Worm (Caenorhabditis elegans) whole organism, L2 larva: ENCODE results near the gene R193.6.
A peak's percentile ranks its signal among the peaks of the same experiment; 100 is the strongest.

ENCODE experiments used
- C34F6.9 ChIP-seq: fragments of 150-350 bp; optimal IDR thresholded peaks from 2 replicates; lab custom pipeline; 2014; ENCODE audit warnings: missing biosample characterization, missing genetic modification characterization
- F13H6.1 ChIP-seq: sonication (generic microtip); optimal IDR thresholded peaks from 2 replicates; lab custom pipeline; 2016; ENCODE audit warnings: missing genetic modification characterization, missing compliant biosample characterization
- R02D3.7 ChIP-seq: fragments of 150-350 bp; optimal IDR thresholded peaks from 2 replicates; lab custom pipeline; 2014; ENCODE audit warnings: missing biosample characterization, missing genetic modification characterization
- Y55F3AM.14 ChIP-seq: fragments of 200-800 bp; sonication (Bioruptor generic); optimal IDR thresholded peaks from 2 replicates; lab custom pipeline; 2018; ENCODE audit warnings: mild to moderate bottlenecking, missing genetic modification characterization, missing compliant biosample characterization
- ZK546.5 ChIP-seq: sonication (generic microtip); optimal IDR thresholded peaks from 2 replicates; lab custom pipeline; 2017; ENCODE audit warnings: missing biosample characterization, missing genetic modification characterization
- alr-1 ChIP-seq: fragments of 150-350 bp; optimal IDR thresholded peaks from 2 replicates; lab custom pipeline; 2014; ENCODE audit warnings: missing biosample characterization, missing genetic modification characterization
- aly-2 ChIP-seq: fragments of 150-350 bp; optimal IDR thresholded peaks from 2 replicates; lab custom pipeline; 2014; ENCODE audit warnings: missing biosample characterization, missing genetic modification characterization
- ama-1 ChIP-seq: fragments of 150-350 bp; optimal IDR thresholded peaks from 2 replicates; lab custom pipeline; 2018; ENCODE audit warnings: inconsistent platforms
- blmp-1 ChIP-seq: sonication (generic microtip); optimal IDR thresholded peaks from 2 replicates; lab custom pipeline; 2017; ENCODE audit warnings: missing genetic modification characterization, mild to moderate bottlenecking, missing compliant biosample characterization, antibody characterized with exemption, moderate library complexity; ENCODE audit not compliant: insufficient read depth
- crh-2 ChIP-seq: sonication (generic microtip); optimal IDR thresholded peaks from 2 replicates; lab custom pipeline; 2017; ENCODE audit warnings: missing biosample characterization, missing genetic modification characterization
- egl-27 ChIP-seq: sonication (generic microtip); optimal IDR thresholded peaks from 3 replicates; lab custom pipeline; 2017; ENCODE audit warnings: missing biosample characterization, missing genetic modification reagents, missing genetic modification characterization
- elt-1 ChIP-seq: fragments of 150-350 bp; optimal IDR thresholded peaks from 2 replicates; lab custom pipeline; 2014; ENCODE audit warnings: missing biosample characterization, missing genetic modification characterization
- fos-1 ChIP-seq: fragments of 150-350 bp; optimal IDR thresholded peaks from 2 replicates; lab custom pipeline; 2014; ENCODE audit warnings: missing biosample characterization, missing genetic modification characterization
- gmeb-1 ChIP-seq: fragments of 150-350 bp; optimal IDR thresholded peaks from 2 replicates; lab custom pipeline; 2014; ENCODE audit warnings: missing biosample characterization, missing genetic modification characterization
- lin-13 ChIP-seq: fragments of 150-350 bp; optimal IDR thresholded peaks from 2 replicates; lab custom pipeline; 2014; ENCODE audit warnings: missing biosample characterization, missing genetic modification reagents, missing genetic modification characterization
- lin-39 ChIP-seq: fragments of 150-350 bp; optimal IDR thresholded peaks from 2 replicates; lab custom pipeline; 2014; ENCODE audit warnings: missing biosample characterization, missing genetic modification reagents, missing genetic modification characterization
- lsy-2 ChIP-seq, 2 experiments: fragments of 150-350 bp in 1 of 2; sonication (generic microtip) in 1 of 2; optimal IDR thresholded peaks; 2 replicates each; lab custom pipeline; 2014 to 2017; ENCODE audit warnings: missing biosample characterization in 2 of 2, missing genetic modification characterization in 2 of 2
- mab-5 ChIP-seq: fragments of 150-350 bp; optimal IDR thresholded peaks from 2 replicates; lab custom pipeline; 2014; ENCODE audit warnings: missing biosample characterization, missing genetic modification characterization
- nhr-12 ChIP-seq: fragments of 150-350 bp; optimal IDR thresholded peaks from 2 replicates; lab custom pipeline; 2014; ENCODE audit warnings: missing biosample characterization, missing genetic modification characterization
- nhr-129 ChIP-seq: fragments of 150-350 bp; optimal IDR thresholded peaks from 2 replicates; lab custom pipeline; 2014; ENCODE audit warnings: missing biosample characterization, missing genetic modification characterization
- nhr-23 ChIP-seq: fragments of 150-350 bp; optimal IDR thresholded peaks from 2 replicates; lab custom pipeline; 2014; ENCODE audit warnings: missing biosample characterization, missing genetic modification reagents, missing genetic modification characterization
- nhr-237 ChIP-seq: fragments of 150-350 bp; optimal IDR thresholded peaks from 2 replicates; lab custom pipeline; 2014; ENCODE audit warnings: missing biosample characterization, missing genetic modification characterization
- nhr-25 ChIP-seq: fragments of 150-350 bp; sonication (generic microtip); optimal IDR thresholded peaks from 3 replicates; lab custom pipeline; 2014; ENCODE audit warnings: missing biosample characterization, missing genetic modification characterization
- nhr-6 ChIP-seq: fragments of 150-350 bp; optimal IDR thresholded peaks from 2 replicates; lab custom pipeline; 2014; ENCODE audit warnings: missing biosample characterization, missing genetic modification characterization
- nhr-77 ChIP-seq: fragments of 150-350 bp; optimal IDR thresholded peaks from 2 replicates; lab custom pipeline; 2014; ENCODE audit warnings: missing biosample characterization, missing genetic modification characterization
- sem-4 ChIP-seq: fragments of 150-350 bp; optimal IDR thresholded peaks from 2 replicates; lab custom pipeline; 2014; ENCODE audit warnings: missing biosample characterization, missing genetic modification reagents, missing genetic modification characterization
- sma-3 ChIP-seq: sonication (generic microtip); optimal IDR thresholded peaks from 2 replicates; lab custom pipeline; 2016; ENCODE audit warnings: missing genetic modification reagents, missing genetic modification characterization, missing compliant biosample characterization
- sma-9 ChIP-seq, 2 experiments: fragments of 150-350 bp in 1 of 2; sonication (generic microtip) in 1 of 2; optimal IDR thresholded peaks; 2 replicates each; lab custom pipeline; 2014 to 2016; ENCODE audit warnings: missing genetic modification characterization in 2 of 2, mild to moderate bottlenecking in 1 of 2, missing biosample characterization in 1 of 2, missing compliant biosample characterization in 1 of 2, missing genetic modification reagents in 1 of 2, moderate library complexity in 1 of 2
- snpc-4 ChIP-seq: fragments of 150-350 bp; optimal IDR thresholded peaks from 2 replicates; lab custom pipeline; 2014; ENCODE audit warnings: missing biosample characterization, missing genetic modification characterization
- unc-39 ChIP-seq: fragments of 150-350 bp; optimal IDR thresholded peaks from 2 replicates; lab custom pipeline; 2014; ENCODE audit warnings: missing biosample characterization, missing genetic modification characterization
- unc-55 ChIP-seq: fragments of 150-350 bp; sonication (generic microtip); optimal IDR thresholded peaks from 3 replicates; lab custom pipeline; 2014; ENCODE audit warnings: missing biosample characterization, missing genetic modification reagents, missing genetic modification characterization
- zag-1 ChIP-seq: fragments of 150-350 bp; optimal IDR thresholded peaks from 2 replicates; lab custom pipeline; 2014; ENCODE audit warnings: missing biosample characterization, missing genetic modification characterization
- ztf-1 ChIP-seq: fragments of 200-800 bp; sonication (Bioruptor generic); conservative IDR thresholded peaks from 2 replicates; pipeline ENCODE4 v1.3.6; 2022; ENCODE audit warnings: missing genetic modification characterization, missing compliant biosample characterization

Gene R193.6

ce11 chrX:1148438-1148837, at the start of gene R193.6, which contains the start of gene R193.2:
R193.6 (plus strand) TSS chrX:1148787.
R193.2 (minus strand) TSS chrX:1148585.
- TF ChIP-seq fos-1 (tag; lab: Kevin White, UChicago) (peak; percentile 97), crh-2 (tag; lab: Kevin White, UChicago) (peak; percentile 72), ZK546.5 (tag; lab: Kevin White, UChicago) (no peak), gmeb-1 (tag; lab: Kevin White, UChicago) (peak; percentile 16), nhr-23 (no peak), nhr-6 (tag; lab: Kevin White, UChicago) (no peak), lin-39 (tag; lab: Kevin White, UChicago) (no peak), sma-9 (GFP tag; optimal IDR thresholded peaks at IDR 0.05; lab: Kevin White, UChicago) (peak; percentile 18), sma-9 (tag; optimal IDR thresholded peaks at IDR 0.05; lab: Kevin White, UChicago) (no peak), Y55F3AM.14 (GFP tag; lab: Kevin White, UChicago) (no peak), nhr-129 (tag; lab: Kevin White, UChicago) (peak; percentile 95), sem-4 (no peak), nhr-237 (tag; lab: Kevin White, UChicago) (no peak), aly-2 (tag; lab: Kevin White, UChicago) (no peak)

ce11 chrX:1103702-1104262, 44.8 kb upstream of the R193.6 start, which contains the start of gene ife-4:
ife-4 (plus strand) TSS chrX:1104212.
- TF ChIP-seq nhr-77 (tag; lab: Kevin White, UChicago), result no peak
- TF ChIP-seq elt-1 (tag; lab: Kevin White, UChicago), result no peak
- TF ChIP-seq nhr-23, result no peak
- peak; percentile 63 for TF ChIP-seq unc-55 (GFP tag; lab: Kevin White, UChicago)
- no peak for TF ChIP-seq ztf-1 (GFP tag; lab: Robert Waterston, UW)
- TF ChIP-seq F13H6.1 (tag; lab: Kevin White, UChicago), result peak; percentile 41
- peak; percentile 22 for TF ChIP-seq zag-1 (tag; lab: Kevin White, UChicago)
- no peak for TF ChIP-seq R02D3.7 (tag; lab: Kevin White, UChicago)
- TF ChIP-seq nhr-237 (tag; lab: Kevin White, UChicago), result no peak
- TF ChIP-seq snpc-4, result no peak
- TF ChIP-seq lsy-2 (tag; optimal IDR thresholded peaks at IDR 0.05; lab: Kevin White, UChicago), result peak in 1 of 2 experiments; percentile 51
- no peak for TF ChIP-seq nhr-25 (tag; lab: Kevin White, UChicago)
- TF ChIP-seq alr-1 (tag; lab: Kevin White, UChicago), result no peak
- peak; percentile 70 for TF ChIP-seq C34F6.9 (tag; lab: Kevin White, UChicago)
- TF ChIP-seq mab-5 (tag; lab: Kevin White, UChicago), result peak; percentile 50
- TF ChIP-seq nhr-129 (tag; lab: Kevin White, UChicago), result peak; percentile 29
- TF ChIP-seq nhr-12 (tag; lab: Kevin White, UChicago), result no peak
- no peak for TF ChIP-seq ama-1
- TF ChIP-seq sem-4, result no peak
- TF ChIP-seq fos-1 (tag; lab: Kevin White, UChicago), result peak; percentile 6
- TF ChIP-seq unc-39 (tag; lab: Kevin White, UChicago), result no peak
- no peak for TF ChIP-seq blmp-1 (tag; lab: Kevin White, UChicago)
- peak; percentile 7 for TF ChIP-seq crh-2 (tag; lab: Kevin White, UChicago)
- TF ChIP-seq lin-13, result no peak
- peak; percentile 47 for TF ChIP-seq sma-9 (GFP tag; optimal IDR thresholded peaks at IDR 0.05; lab: Kevin White, UChicago)
- no peak for TF ChIP-seq sma-9 (tag; optimal IDR thresholded peaks at IDR 0.05; lab: Kevin White, UChicago)
- no peak for TF ChIP-seq egl-27 (tag; lab: Kevin White, UChicago)
- no peak for TF ChIP-seq sma-3 (GFP tag; lab: Kevin White, UChicago)

- no peak for TF ChIP-seq R02D3.7 (tag; lab: Kevin White, UChicago)
Measured at ce11 chrX:1107758-1108157, 40.8 kb upstream of the R193.6 start, which contains the start of gene C05D9.4. C05D9.4 (plus strand) TSS chrX:1108058.

DNA sequence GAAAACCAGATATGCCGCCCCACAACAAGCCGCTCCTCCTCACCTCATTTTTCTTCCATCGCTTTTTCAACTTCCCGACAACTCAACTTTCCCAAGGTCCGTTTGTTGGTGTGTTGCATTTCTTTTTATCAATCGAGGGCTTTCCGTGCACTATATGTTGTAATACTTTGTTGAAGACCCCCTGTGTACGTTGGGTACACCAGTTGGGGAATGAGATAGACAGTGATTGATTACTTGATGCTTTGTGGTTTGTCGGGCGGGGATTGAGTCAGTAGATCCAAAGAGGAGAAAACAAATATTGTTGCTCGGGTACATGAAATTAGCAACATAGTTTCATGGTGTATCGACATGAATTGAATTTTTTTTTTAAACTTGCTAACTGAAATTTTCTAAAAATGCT, 39.7 kb upstream of the R193.6 start:
- TF ChIP-seq nhr-129 (tag; lab: Kevin White, UChicago), result peak; percentile 57
- peak in 1 of 2 experiments; percentile 6 for TF ChIP-seq lsy-2 (tag; optimal IDR thresholded peaks at IDR 0.05; lab: Kevin White, UChicago)
- peak; percentile 0 for TF ChIP-seq sma-9 (GFP tag; optimal IDR thresholded peaks at IDR 0.05; lab: Kevin White, UChicago)
- TF ChIP-seq sma-9 (tag; optimal IDR thresholded peaks at IDR 0.05; lab: Kevin White, UChicago), result no peak
- TF ChIP-seq mab-5 (tag; lab: Kevin White, UChicago), result peak; percentile 52
- TF ChIP-seq sma-3 (GFP tag; lab: Kevin White, UChicago), result no peak
- TF ChIP-seq unc-55 (GFP tag; lab: Kevin White, UChicago), result peak; percentile 16
- TF ChIP-seq lin-39 (tag; lab: Kevin White, UChicago), result peak; percentile 50
- TF ChIP-seq nhr-12 (tag; lab: Kevin White, UChicago), result no peak
